Fruit fly (Drosophila melanogaster): ENCODE measurements around the gene Nsun5.

DNA sequence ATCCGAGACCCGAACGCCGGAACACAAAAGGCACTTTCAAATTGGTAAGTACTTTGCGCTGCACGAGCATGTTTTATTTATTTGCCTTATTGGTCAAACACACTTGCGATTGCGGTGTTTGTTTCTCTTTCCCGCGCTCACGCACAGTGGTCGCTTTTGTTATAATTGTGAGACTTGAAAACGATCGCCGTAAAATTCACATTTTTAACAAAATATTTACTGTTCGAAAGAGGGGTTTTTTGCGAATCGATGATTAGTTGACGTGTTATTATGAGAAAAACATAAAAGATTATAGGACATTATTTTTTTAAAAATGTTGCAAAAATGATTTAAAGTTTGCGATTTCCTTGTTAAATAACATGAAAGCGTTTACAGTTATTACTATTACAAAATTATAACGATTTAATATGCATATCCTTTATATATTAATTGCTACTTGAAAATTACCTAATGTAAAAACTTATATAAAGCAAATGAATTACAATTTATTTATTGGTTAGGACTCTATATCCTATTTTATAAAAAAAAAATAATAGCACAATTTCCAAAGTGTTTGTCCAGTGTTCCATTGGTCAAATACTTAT, 2.9 kb upstream of the Nsun5 start:
- no peak for TF ChIP-seq insv (optimal IDR thresholded peaks at IDR 0.05)
- TF ChIP-seq Sin3A (optimal IDR thresholded peaks at IDR 0.05), result no peak
